Worm (Caenorhabditis elegans): ENCODE results near the gene prdx-2.

prdx-2 gene

ce11 chrII:5353642-5354041 is 24.4 kb upstream of the prdx-2 start (continued):
- TF ChIP-seq hlh-11 (tag; optimal IDR thresholded peaks at IDR 0.05) = peak; percentile 7
- TF ChIP-seq dmd-8 (GFP tag; IDR thresholded peaks at IDR 0.05) = peak; percentile 97
- no peak for TF ChIP-seq mdl-1 (tag; optimal IDR thresholded peaks at IDR 0.05)
- peak; percentile 81 for TF ChIP-seq lin-38 (GFP tag; IDR thresholded peaks at IDR 0.05)
- TF ChIP-seq daf-12 (tag; optimal IDR thresholded peaks at IDR 0.05) = no peak
- 0 out of 2 replicates have a peak, but pooled peaks have one; percentile 32 for TF ChIP-seq ceh-20 (GFP tag; IDR thresholded peaks at IDR 0.05)
- 0 out of 2 replicates have a peak, but pooled peaks have one; percentile 28 for TF ChIP-seq dmd-9 (GFP tag; IDR thresholded peaks at IDR 0.05)
- no peak for TF ChIP-seq ceh-82 (tag; optimal IDR thresholded peaks at IDR 0.05)
- TF ChIP-seq ceh-28 (tag; optimal IDR thresholded peaks at IDR 0.05) = no peak
- TF ChIP-seq ztf-11 (tag; optimal IDR thresholded peaks at IDR 0.05) = no peak
- TF ChIP-seq D1046.2 (GFP tag; IDR thresholded peaks at IDR 0.05) = peak; percentile 87
- TF ChIP-seq nhr-42 (GFP tag; IDR thresholded peaks at IDR 0.05) = peak; percentile 69; the same call in 1 of the 2 replicates
- TF ChIP-seq T26A8.4 (GFP tag; IDR thresholded peaks at IDR 0.05) = peak; percentile 89
- peak; percentile 71 for TF ChIP-seq mes-2 (tag; optimal IDR thresholded peaks at IDR 0.05; ENCODE audit: poor library complexity, severe bottlenecking)
- TF ChIP-seq mxl-2 (GFP tag; conservative IDR thresholded peaks at IDR 0.05) = no peak
- peak; percentile 97 for TF ChIP-seq Y105C5A.15 (GFP tag; IDR thresholded peaks at IDR 0.05)
- TF ChIP-seq Y75B8A.6 (GFP tag; IDR thresholded peaks at IDR 0.05) = peak; percentile 93
- TF ChIP-seq nhr-41 (GFP tag; IDR thresholded peaks at IDR 0.05) = peak; percentile 81
- TF ChIP-seq zip-2 (tag; optimal IDR thresholded peaks at IDR 0.05) = no peak
- peak; percentile 61 for TF ChIP-seq duxl-1 (tag; optimal IDR thresholded peaks at IDR 0.05; ENCODE audit: poor library complexity)
- no peak for TF ChIP-seq set-16 (GFP tag; IDR thresholded peaks at IDR 0.05)
- peak; percentile 73; the same call in 1 of the 2 replicates for TF ChIP-seq lin-1 (GFP tag; IDR thresholded peaks at IDR 0.05)
- no peak for TF ChIP-seq unc-39 (tag; optimal IDR thresholded peaks at IDR 0.05)
- no peak for TF ChIP-seq nhr-10 (tag; optimal IDR thresholded peaks at IDR 0.05)
- TF ChIP-seq pha-4 (GFP tag; IDR thresholded peaks at IDR 0.05) = peak; percentile 88
- no peak for TF ChIP-seq pha-4 (tag; optimal IDR thresholded peaks at IDR 0.05)
- no peak for TF ChIP-seq zfp-2 (tag; optimal IDR thresholded peaks at IDR 0.05)
- peak; percentile 89 for TF ChIP-seq F26F4.8 (GFP tag; conservative IDR thresholded peaks at IDR 0.05)
- TF ChIP-seq nhr-11 (tag; optimal IDR thresholded peaks at IDR 0.05) = no peak
- TF ChIP-seq daf-19 (GFP tag; conservative IDR thresholded peaks at IDR 0.05) = peak; percentile 86
- no peak for TF ChIP-seq nhr-237 (tag; optimal IDR thresholded peaks at IDR 0.05)
- peak; percentile 38 for TF ChIP-seq rbr-2 (tag; optimal IDR thresholded peaks at IDR 0.05)
- no peak for TF ChIP-seq R02D3.7 (tag; optimal IDR thresholded peaks at IDR 0.05)
- TF ChIP-seq zip-11 (GFP tag; IDR thresholded peaks at IDR 0.05) = peak; percentile 76
- TF ChIP-seq attf-4 (tag; optimal IDR thresholded peaks at IDR 0.05) = no peak
- peak; percentile 33 for TF ChIP-seq unc-130 (GFP tag; optimal IDR thresholded peaks at IDR 0.05)
- TF ChIP-seq ctbp-1 (GFP tag; IDR thresholded peaks at IDR 0.05) = peak; percentile 89
- peak; percentile 96 for TF ChIP-seq arid-1 (GFP tag; conservative IDR thresholded peaks at IDR 0.05)
- peak; percentile 50 for TF ChIP-seq nhr-48 (tag; optimal IDR thresholded peaks at IDR 0.05)
- TF ChIP-seq tra-1 (GFP tag; IDR thresholded peaks at IDR 0.05) = peak; percentile 78
- TF ChIP-seq egl-43 (GFP tag; IDR thresholded peaks at IDR 0.05) = peak; percentile 86
- TF ChIP-seq fkh-10 (GFP tag; optimal IDR thresholded peaks at IDR 0.05) = no peak
- TF ChIP-seq nhr-102 (tag; optimal IDR thresholded peaks at IDR 0.05) = peak; percentile 69
- TF ChIP-seq ZK546.5 (tag; optimal IDR thresholded peaks at IDR 0.05) = no peak
- TF ChIP-seq dpl-1 (GFP tag; optimal IDR thresholded peaks at IDR 0.05) = no peak
- TF ChIP-seq hif-1 (tag; optimal IDR thresholded peaks at IDR 0.05) = peak in 1 of 2 experiments; percentile 62
- TF ChIP-seq snpc-1.2 (GFP tag; IDR thresholded peaks at IDR 0.05) = peak; percentile 83
- no peak for TF ChIP-seq lin-13 (GFP tag; optimal IDR thresholded peaks at IDR 0.05)
- peak; percentile 65 for TF ChIP-seq sdz-12 (GFP tag; optimal IDR thresholded peaks at IDR 0.05)
- TF ChIP-seq lin-15B (tag; optimal IDR thresholded peaks at IDR 0.05) = no peak
- no peak for TF ChIP-seq cey-2 (tag; optimal IDR thresholded peaks at IDR 0.05; ENCODE audit: borderline replicate concordance, insufficient read depth)

All from whole organism, L4 larva.